ENCODE assay signal across 1 fruit fly cellular context in genomic region chr2L:72752-73435, dm6.
TF ChIP-seq lines count a peak whose summit lies in the region.

No protein-coding gene starts in this region.

TF ChIP-seq in whole organism, embryonic, 481 proteins besides CTCF, POLR2A, EP300 and RAD21 (continued from another document):
- peak; percentile 4 for TF ChIP-seq CG34376 (GFP tag; optimal IDR thresholded peaks at IDR 0.05; lab: Kevin White, UChicago)
- TF ChIP-seq gfzf (GFP tag; optimal IDR thresholded peaks at IDR 0.05; lab: Kevin White, UChicago): peak; percentile 47
- no peak for TF ChIP-seq toy (GFP tag; IDR thresholded peaks at IDR 0.05; lab: Robert Waterston, UW)
- TF ChIP-seq Six4 (GFP tag; optimal IDR thresholded peaks at IDR 0.05; lab: Kevin White, UChicago): no peak
- peak; percentile 50 for TF ChIP-seq CG42726 (GFP tag; IDR thresholded peaks at IDR 0.05; lab: Robert Waterston, UW; ENCODE audit: partially characterized antibody)
- TF ChIP-seq ara (GFP tag; IDR thresholded peaks at IDR 0.05; lab: Robert Waterston, UW): no peak
- no peak for TF ChIP-seq dmrt99B (tag; optimal IDR thresholded peaks at IDR 0.05; lab: Kevin White, UChicago)
